Worm (Caenorhabditis elegans): ENCODE data around the gene tag-281.

- TF ChIP-seq dao-5 (tag; optimal IDR thresholded peaks at IDR 0.05) (no peak), him-1 (tag; optimal IDR thresholded peaks at IDR 0.05) (no peak)
These were observed 9.7 kb upstream of the tag-281 start, which contains the start of gene sre-34 for ce11 chrII:12449849-12450248.
